Fruit fly (Drosophila melanogaster): Measurements from ENCODE around the gene Smn.
A peak's percentile ranks its signal among the peaks of the same experiment; 100 is the strongest.

DNA sequence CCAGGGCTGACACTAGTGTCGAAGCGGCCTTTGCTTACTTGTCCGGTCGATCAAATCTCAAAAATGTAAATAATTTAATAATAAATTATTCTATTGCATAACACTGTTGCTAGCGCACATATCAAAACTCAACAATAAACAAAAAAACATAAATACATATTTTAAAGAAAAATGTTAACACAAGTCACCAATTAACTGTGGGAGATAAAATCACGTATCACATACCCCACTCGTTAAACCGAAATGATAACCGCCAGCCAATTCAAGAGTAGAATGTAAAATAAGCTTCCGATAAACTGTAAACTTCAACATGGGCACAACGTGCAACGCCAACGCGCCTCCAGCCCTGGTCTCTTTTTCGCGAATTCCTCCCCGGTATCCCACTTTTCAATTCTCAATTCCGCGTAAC, 21.4 kb upstream of the Smn start, which contains the start of gene Arts:
- no peak for TF ChIP-seq amos (GFP tag; IDR thresholded peaks at IDR 0.05; ENCODE audit: partially characterized antibody)
- no peak for TF ChIP-seq CG12219 (GFP tag; optimal IDR thresholded peaks at IDR 0.05)
- no peak for TF ChIP-seq crc (GFP tag; optimal IDR thresholded peaks at IDR 0.05)
- no peak for TF ChIP-seq cwo (GFP tag; optimal IDR thresholded peaks at IDR 0.05)
- TF ChIP-seq her (GFP tag; optimal IDR thresholded peaks at IDR 0.05), result no peak
- TF ChIP-seq dpn (GFP tag; optimal IDR thresholded peaks at IDR 0.05), result peak in 1 of 2 experiments; percentile 7
- peak; percentile 54 for TF ChIP-seq CG18262 (tag; optimal IDR thresholded peaks at IDR 0.05)
- TF ChIP-seq CG7271 (tag; optimal IDR thresholded peaks at IDR 0.05), result no peak
- no peak for TF ChIP-seq nom (GFP tag; optimal IDR thresholded peaks at IDR 0.05)

All from whole organism, embryonic.